Fruit fly (Drosophila melanogaster) whole organism, embryonic: Measurements from ENCODE around the gene CG14367.

Experiments
- Abd-B ChIP-seq: fragments of 200-800 bp; sonication (Bioruptor generic); optimal IDR thresholded peaks from 2 replicates; lab custom pipeline; 2018; ENCODE audit warnings: missing biosample characterization, mild to moderate bottlenecking, missing genetic modification characterization, moderate library complexity
- Atf-2 ChIP-seq: fragments of 200-800 bp; sonication (Bioruptor generic); optimal IDR thresholded peaks from 2 replicates; lab custom pipeline; 2016; ENCODE audit warnings: missing biosample characterization, missing genetic modification characterization
- CG10267 ChIP-seq: fragments of 200-800 bp; sonication (Bioruptor generic); optimal IDR thresholded peaks from 2 replicates; lab custom pipeline; 2018; ENCODE audit warnings: missing biosample characterization, mild to moderate bottlenecking, missing genetic modification characterization, moderate library complexity
- CG12071 ChIP-seq: fragments of 200-800 bp; sonication (Bioruptor generic); optimal IDR thresholded peaks from 3 replicates; lab custom pipeline; 2018; ENCODE audit warnings: missing biosample characterization, mild to moderate bottlenecking, missing genetic modification characterization
- CG14860 ChIP-seq: fragments of 200-800 bp; sonication (Bioruptor generic); IDR thresholded peaks from 3 replicates; pipeline ENCODE4 v1.3.6; 2022; ENCODE audit warnings: missing biosample characterization, missing genetic modification characterization; ENCODE audit not compliant: partially characterized antibody
- CG1529 ChIP-seq: fragments of 200-800 bp; sonication (Bioruptor generic); optimal IDR thresholded peaks from 3 replicates; lab custom pipeline; 2018; ENCODE audit warnings: missing biosample characterization, missing genetic modification characterization
- CG1832 ChIP-seq: fragments of 200-800 bp; sonication (Bioruptor generic); optimal IDR thresholded peaks from 2 replicates; lab custom pipeline; 2017; ENCODE audit warnings: missing biosample characterization, mild to moderate bottlenecking, missing genetic modification characterization, inconsistent platforms
- CG2120 ChIP-seq: fragments of 200-800 bp; sonication (Bioruptor generic); optimal IDR thresholded peaks from 3 replicates; lab custom pipeline; 2016; ENCODE audit warnings: missing biosample characterization, missing genetic modification characterization
- CG32532 ChIP-seq: fragments of 200-800 bp; sonication (Bioruptor generic); IDR thresholded peaks from 2 replicates; pipeline ENCODE4 v1.3.6; 2022; ENCODE audit warnings: missing biosample characterization, missing genetic modification characterization
- CG3281 ChIP-seq: fragments of 200-800 bp; sonication (Bioruptor generic); optimal IDR thresholded peaks from 3 replicates; lab custom pipeline; 2017; ENCODE audit warnings: missing biosample characterization, mild to moderate bottlenecking, missing genetic modification characterization
- CG34422 ChIP-seq: fragments of 200-800 bp; sonication (Bioruptor generic); IDR thresholded peaks from 3 replicates; pipeline ENCODE4 v1.3.6; 2022; ENCODE audit warnings: missing biosample characterization, missing genetic modification characterization
- CG3847 ChIP-seq: fragments of 200-800 bp; sonication (Bioruptor generic); IDR thresholded peaks from 2 replicates; pipeline ENCODE4 v1.3.6; 2022; ENCODE audit warnings: missing biosample characterization, missing genetic modification characterization
- CG4328 ChIP-seq: fragments of 200-800 bp; sonication (Bioruptor generic); optimal IDR thresholded peaks from 3 replicates; lab custom pipeline; 2017; ENCODE audit warnings: missing biosample characterization, missing genetic modification reagents, missing genetic modification characterization
- CG7372 ChIP-seq: fragments of 200-800 bp; sonication (Bioruptor generic); IDR thresholded peaks from 2 replicates; pipeline ENCODE4 v1.3.6; 2022; ENCODE audit warnings: missing biosample characterization, missing genetic modification characterization
- CG8290 ChIP-seq, 3 experiments: fragments of 200-800 bp; sonication (Bioruptor generic); optimal IDR thresholded peaks; 2 replicates each; lab custom pipeline; 2016 to 2019; ENCODE audit warnings: missing biosample characterization in 3 of 3, missing genetic modification characterization in 3 of 3, mild to moderate bottlenecking in 2 of 3, moderate library complexity in 1 of 3
- CG9437 ChIP-seq: fragments of 200-800 bp; sonication (Bioruptor generic); optimal IDR thresholded peaks from 2 replicates; lab custom pipeline; 2018; ENCODE audit warnings: missing biosample characterization, mild to moderate bottlenecking, missing genetic modification characterization
- CG9932 ChIP-seq: fragments of 200-800 bp; sonication (Bioruptor generic); IDR thresholded peaks from 2 replicates; pipeline ENCODE4 v1.3.6; 2022; ENCODE audit warnings: missing biosample characterization, missing genetic modification characterization
- D19A ChIP-seq: fragments of 200-800 bp; optimal IDR thresholded peaks from 3 replicates; lab custom pipeline; 2019; ENCODE audit warnings: missing biosample characterization, mild to moderate bottlenecking, missing genetic modification characterization, moderate library complexity
- D19B ChIP-seq: fragments of 200-800 bp; sonication (Bioruptor generic); optimal IDR thresholded peaks from 2 replicates; lab custom pipeline; 2017; ENCODE audit warnings: missing biosample characterization, mild to moderate bottlenecking, missing genetic modification characterization
- Dbx ChIP-seq: fragments of 200-800 bp; sonication (Bioruptor generic); IDR thresholded peaks from 3 replicates; pipeline ENCODE4 v1.3.6; 2022; ENCODE audit warnings: missing biosample characterization, missing genetic modification characterization
- Dek ChIP-seq: fragments of 200-800 bp; sonication (Bioruptor generic); optimal IDR thresholded peaks from 3 replicates; lab custom pipeline; 2019; ENCODE audit warnings: missing biosample characterization, mild to moderate bottlenecking, missing genetic modification characterization, moderate library complexity
- Ets65A ChIP-seq: fragments of 200-800 bp; sonication (Bioruptor generic); peaks from one replicate; lab custom pipeline; 2016; ENCODE audit warnings: missing biosample characterization, missing genetic modification characterization
- Fer1 ChIP-seq: fragments of 200-800 bp; sonication (Bioruptor generic); optimal IDR thresholded peaks from 2 replicates; lab custom pipeline; 2017; ENCODE audit warnings: missing biosample characterization, mild to moderate bottlenecking, missing genetic modification characterization
- HLH54F ChIP-seq: fragments of 200-800 bp; sonication (Bioruptor generic); optimal IDR thresholded peaks from 3 replicates; lab custom pipeline; 2016; ENCODE audit warnings: missing biosample characterization, missing genetic modification characterization
- HLHmδ ChIP-seq: fragments of 200-800 bp; sonication (Bioruptor generic); optimal IDR thresholded peaks from 2 replicates; lab custom pipeline; 2018; ENCODE audit warnings: missing biosample characterization, mild to moderate bottlenecking, missing genetic modification characterization, moderate library complexity
- MBD-R2 ChIP-seq: fragments of 200-800 bp; sonication (Bioruptor generic); IDR thresholded peaks from 2 replicates; pipeline ENCODE4 v1.3.6; 2022; ENCODE audit warnings: missing biosample characterization, missing genetic modification characterization
- Mad ChIP-seq: fragments of 200-800 bp; sonication (Bioruptor generic); optimal IDR thresholded peaks from 2 replicates; lab custom pipeline; 2016; ENCODE audit warnings: missing biosample characterization, missing genetic modification characterization
- Nf-YB ChIP-seq: fragments of 200-800 bp; sonication (Bioruptor generic); optimal IDR thresholded peaks from 3 replicates; lab custom pipeline; 2019; ENCODE audit warnings: missing biosample characterization, mild to moderate bottlenecking, missing genetic modification characterization, moderate library complexity
- Usf ChIP-seq: fragments of 200-800 bp; sonication (Bioruptor generic); optimal IDR thresholded peaks from 2 replicates; lab custom pipeline; 2017; ENCODE audit warnings: missing genotype, missing biosample characterization, missing genetic modification characterization
- Xrp1 ChIP-seq: fragments of 200-800 bp; sonication (Bioruptor generic); IDR thresholded peaks from 2 replicates; pipeline ENCODE4 v1.3.6; 2022; ENCODE audit warnings: missing biosample characterization, missing genetic modification characterization
- YL-1 ChIP-seq: fragments of 200-800 bp; sonication (Bioruptor generic); optimal IDR thresholded peaks from 3 replicates; lab custom pipeline; 2017; ENCODE audit warnings: missing biosample characterization, mild to moderate bottlenecking, missing genetic modification characterization
- ara ChIP-seq: fragments of 200-800 bp; sonication (Bioruptor generic); IDR thresholded peaks from 2 replicates; pipeline ENCODE4 v1.3.6; 2022; ENCODE audit warnings: missing biosample characterization, missing genetic modification characterization
- btn ChIP-seq: fragments of 200-800 bp; sonication (Bioruptor generic); optimal IDR thresholded peaks from 2 replicates; lab custom pipeline; 2016; ENCODE audit warnings: missing biosample characterization, missing genetic modification characterization
- crol ChIP-seq: fragments of 200-800 bp; sonication (Bioruptor generic); IDR thresholded peaks from 2 replicates; pipeline ENCODE4 v1.3.6; 2022; ENCODE audit warnings: missing biosample characterization, missing genetic modification characterization
- dan ChIP-seq: fragments of 200-800 bp; sonication (Bioruptor generic); IDR thresholded peaks from 2 replicates; pipeline ENCODE4 v1.3.6; 2022; ENCODE audit warnings: missing biosample characterization, missing genetic modification characterization
- danr ChIP-seq: fragments of 200-800 bp; sonication (Bioruptor generic); IDR thresholded peaks from 2 replicates; pipeline ENCODE4 v1.3.6; 2022; ENCODE audit warnings: missing biosample characterization, missing genetic modification characterization
- dysf ChIP-seq: fragments of 200-800 bp; sonication (Bioruptor generic); IDR thresholded peaks from 3 replicates; pipeline ENCODE4 v1.3.6; 2022; ENCODE audit warnings: missing biosample characterization, missing genetic modification characterization
- emc ChIP-seq: fragments of 200-800 bp; sonication (Bioruptor generic); optimal IDR thresholded peaks from 2 replicates; lab custom pipeline; 2016; ENCODE audit warnings: missing biosample characterization, missing genetic modification characterization
- ewg ChIP-seq: fragments of 200-800 bp; sonication (Bioruptor generic); optimal IDR thresholded peaks from 3 replicates; lab custom pipeline; 2017; ENCODE audit warnings: mild to moderate bottlenecking, missing biosample characterization, missing genetic modification reagents, missing genetic modification characterization
- fru ChIP-seq: fragments of >200 bp; optimal IDR thresholded peaks from 2 replicates; lab custom pipeline; 2017
- grn ChIP-seq: fragments of 200-800 bp; sonication (Bioruptor generic); optimal IDR thresholded peaks from 3 replicates; lab custom pipeline; 2017; ENCODE audit warnings: missing biosample characterization, missing genetic modification characterization
- ham ChIP-seq: fragments of 200-800 bp; sonication (Bioruptor generic); IDR thresholded peaks from 2 replicates; pipeline ENCODE4 v1.3.6; 2022; ENCODE audit warnings: missing biosample characterization, missing genetic modification characterization
- jigr1 ChIP-seq: fragments of 200-800 bp; sonication (Bioruptor generic); IDR thresholded peaks from 3 replicates; pipeline ENCODE4 v1.3.6; 2022; ENCODE audit warnings: missing biosample characterization, missing genetic modification characterization
- mirr ChIP-seq: fragments of 200-800 bp; sonication (Bioruptor generic); optimal IDR thresholded peaks from 3 replicates; lab custom pipeline; 2018; ENCODE audit warnings: missing biosample characterization, mild to moderate bottlenecking, missing genetic modification characterization
- scrt ChIP-seq: fragments of 200-800 bp; sonication (Bioruptor generic); optimal IDR thresholded peaks from 2 replicates; lab custom pipeline; 2018; ENCODE audit warnings: missing biosample characterization, mild to moderate bottlenecking, missing genetic modification characterization, moderate library complexity
- tgo ChIP-seq: fragments of 200-800 bp; sonication (Bioruptor generic); IDR thresholded peaks from 3 replicates; pipeline ENCODE4 v1.3.6; 2022; ENCODE audit warnings: missing biosample characterization, missing genetic modification characterization
- unpg ChIP-seq: fragments of 200-800 bp; sonication (Bioruptor generic); optimal IDR thresholded peaks from 3 replicates; lab custom pipeline; 2018; ENCODE audit warnings: missing biosample characterization, mild to moderate bottlenecking, missing genetic modification characterization, moderate library complexity
- vvl ChIP-seq: fragments of 200-800 bp; sonication (Bioruptor generic); IDR thresholded peaks from 2 replicates; pipeline ENCODE4 v1.3.6; 2022; ENCODE audit warnings: missing biosample characterization, missing genetic modification characterization
- zen ChIP-seq: fragments of 200-800 bp; sonication (Bioruptor generic); optimal IDR thresholded peaks from 3 replicates; lab custom pipeline; 2018; ENCODE audit warnings: missing biosample characterization, mild to moderate bottlenecking, missing genetic modification characterization, moderate library complexity

Gene CG14367

dm6 chr3R:13660924-13661659 lies 32.8 kb upstream of the CG14367 start, which contains the start of gene B52 (continued):
- TF ChIP-seq CG2120 (GFP tag; lab: Kevin White, UChicago) (peak; percentile 12), dan (no peak), CG9932 (peak; percentile 68), Fer1 (GFP tag; lab: Kevin White, UChicago) (peak; percentile 85), scrt (no peak), YL-1 (peak; percentile 96), emc (peak; percentile 24), CG7372 (no peak; the same call in 1 of the 2 replicates), CG1529 (peak; percentile 42), zen (tag; lab: Kevin White, UChicago) (no peak), unpg (GFP tag; lab: Kevin White, UChicago) (peak; percentile 63), dysf (GFP tag; lab: Robert Waterston, UW) (no peak; the same call in 1 of the 3 replicates), Mad (GFP tag; lab: Kevin White, UChicago) (peak; percentile 32), CG10267 (tag; lab: Kevin White, UChicago) (peak; percentile 37), D19A (peak; percentile 16), CG34422 (peak; percentile 91; the same call in 1 of the 3 replicates), HLHmδ (GFP tag; lab: Kevin White, UChicago) (peak; percentile 90)

dm6 chr3R:13662149-13662548 lies 31.7 kb upstream of the CG14367 start:
- TF ChIP-seq CG4328 (GFP tag; lab: Kevin White, UChicago): no peak
- no peak for TF ChIP-seq HLH54F (GFP tag; lab: Kevin White, UChicago)
- 0 out of 3 replicates have a peak, but pooled peaks have one; percentile 12 for TF ChIP-seq Dbx (GFP tag; lab: Robert Waterston, UW)
- TF ChIP-seq CG3847: no peak
- no peak for TF ChIP-seq CG3281 (GFP tag; lab: Kevin White, UChicago)
- TF ChIP-seq D19B (GFP tag; lab: Kevin White, UChicago): no peak
- TF ChIP-seq MBD-R2 (GFP tag; lab: Robert Waterston, UW): no peak
- no peak for TF ChIP-seq fru (lab: Kevin White, UChicago)
- no peak for TF ChIP-seq CG32532
- no peak for TF ChIP-seq CG8290 (GFP tag; optimal IDR thresholded peaks at IDR 0.05; lab: Kevin White, UChicago)
- no peak for TF ChIP-seq CG8290 (tag; optimal IDR thresholded peaks at IDR 0.05; lab: Kevin White, UChicago)
- TF ChIP-seq mirr: no peak
- TF ChIP-seq tgo (GFP tag; lab: Robert Waterston, UW): no peak
- TF ChIP-seq CG12071: no peak
- peak; percentile 60 for TF ChIP-seq crol (GFP tag; lab: Robert Waterston, UW)
- TF ChIP-seq vvl (GFP tag; lab: Robert Waterston, UW): no peak
- no peak for TF ChIP-seq Xrp1 (GFP tag; lab: Robert Waterston, UW)
- no peak for TF ChIP-seq jigr1 (GFP tag; lab: Robert Waterston, UW)
- TF ChIP-seq CG9437 (GFP tag; lab: Kevin White, UChicago): no peak
- TF ChIP-seq Atf-2 (GFP tag; lab: Kevin White, UChicago): no peak
- TF ChIP-seq ara (GFP tag; lab: Robert Waterston, UW): no peak
- TF ChIP-seq grn (GFP tag; lab: Kevin White, UChicago): no peak
- 0 out of 2 replicates have a peak, but pooled peaks have one; percentile 7 for TF ChIP-seq danr (GFP tag; lab: Robert Waterston, UW)
- no peak for TF ChIP-seq ham (GFP tag; lab: Robert Waterston, UW)
- TF ChIP-seq Ets65A: peak; percentile 64
- TF ChIP-seq Abd-B: no peak
- TF ChIP-seq Mad (GFP tag; lab: Kevin White, UChicago): no peak
- no peak for TF ChIP-seq Dek
- TF ChIP-seq CG1832: no peak
- no peak for TF ChIP-seq CG14860 (GFP tag; lab: Robert Waterston, UW)
- no peak for TF ChIP-seq Usf (GFP tag; lab: Kevin White, UChicago)
- no peak for TF ChIP-seq Nf-YB (GFP tag; lab: Kevin White, UChicago)
- no peak for TF ChIP-seq btn
- TF ChIP-seq ewg: no peak
